Fruit fly (Drosophila melanogaster) whole organism, embryonic: Measurements from ENCODE around the gene CG15412.

ENCODE experiments used
- Ada2b ChIP-seq: fragments of 200-800 bp; sonication (Bioruptor generic); IDR thresholded peaks from 2 replicates; pipeline ENCODE4 v1.3.6; 2022; ENCODE audit warnings: missing biosample characterization, missing genetic modification characterization
- Aef1 ChIP-seq: fragments of 200-800 bp; sonication (Bioruptor generic); IDR thresholded peaks from 3 replicates; pipeline ENCODE4 v1.3.6; 2022; ENCODE audit warnings: missing biosample characterization, missing genetic modification characterization
- Atf6 ChIP-seq: fragments of 200-800 bp; sonication (Bioruptor generic); IDR thresholded peaks from 2 replicates; pipeline ENCODE4 v1.3.6; 2022; ENCODE audit warnings: missing biosample characterization, missing genetic modification characterization
- Bteb2 ChIP-seq: fragments of 200-800 bp; sonication (Bioruptor generic); optimal IDR thresholded peaks from 2 replicates; lab custom pipeline; 2016; ENCODE audit warnings: missing biosample characterization, missing genetic modification characterization
- CG11504 ChIP-seq: fragments of 200-800 bp; sonication (Bioruptor generic); optimal IDR thresholded peaks from 3 replicates; lab custom pipeline; 2019; ENCODE audit warnings: missing biosample characterization, mild to moderate bottlenecking, missing genetic modification characterization, moderate library complexity
- CG11695 ChIP-seq: fragments of 200-800 bp; sonication (Bioruptor generic); IDR thresholded peaks from 3 replicates; pipeline ENCODE4 v1.3.6; 2022; ENCODE audit warnings: missing biosample characterization, missing genetic modification characterization
- CG12659 ChIP-seq: fragments of 200-800 bp; sonication (Bioruptor generic); optimal IDR thresholded peaks from 3 replicates; lab custom pipeline; 2017; ENCODE audit warnings: mild to moderate bottlenecking, missing biosample characterization, missing genetic modification reagents, missing genetic modification characterization
- CG12769 ChIP-seq: fragments of 200-800 bp; sonication (Bioruptor generic); optimal IDR thresholded peaks from 2 replicates; lab custom pipeline; 2019; ENCODE audit warnings: missing biosample characterization, mild to moderate bottlenecking, missing genetic modification characterization, moderate library complexity
- CG15269 ChIP-seq: fragments of 200-800 bp; sonication (Bioruptor generic); optimal IDR thresholded peaks from 2 replicates; lab custom pipeline; 2018; ENCODE audit warnings: missing biosample characterization, mild to moderate bottlenecking, missing genetic modification characterization, moderate library complexity
- CG17612 ChIP-seq: fragments of 200-800 bp; sonication (Bioruptor generic); IDR thresholded peaks from 2 replicates; pipeline ENCODE4 v1.3.6; 2022; ENCODE audit warnings: missing biosample characterization, missing genetic modification characterization
- CG2120 ChIP-seq: fragments of 200-800 bp; sonication (Bioruptor generic); optimal IDR thresholded peaks from 3 replicates; lab custom pipeline; 2016; ENCODE audit warnings: missing biosample characterization, missing genetic modification characterization
- CG3847 ChIP-seq: fragments of 200-800 bp; sonication (Bioruptor generic); IDR thresholded peaks from 2 replicates; pipeline ENCODE4 v1.3.6; 2022; ENCODE audit warnings: missing biosample characterization, missing genetic modification characterization
- CG5953 ChIP-seq: fragments of 200-800 bp; sonication (Bioruptor generic); IDR thresholded peaks from 2 replicates; pipeline ENCODE4 v1.3.6; 2022; ENCODE audit warnings: missing biosample characterization, missing genetic modification characterization
- CG7839 ChIP-seq: fragments of 200-800 bp; sonication (Bioruptor generic); optimal IDR thresholded peaks from 3 replicates; lab custom pipeline; 2018; ENCODE audit warnings: missing biosample characterization, mild to moderate bottlenecking, missing genetic modification characterization, moderate library complexity
- CoRest ChIP-seq: fragments of 200-800 bp; sonication (Bioruptor generic); optimal IDR thresholded peaks from 3 replicates; lab custom pipeline; 2018; ENCODE audit warnings: missing biosample characterization, mild to moderate bottlenecking, missing genetic modification characterization, moderate library complexity
- Deaf1 ChIP-seq: fragments of 200-800 bp; optimal IDR thresholded peaks from 3 replicates; lab custom pipeline; 2019; ENCODE audit warnings: missing biosample characterization, mild to moderate bottlenecking, missing genetic modification characterization, moderate library complexity
- Hmr ChIP-seq: fragments of 200-800 bp; sonication (Bioruptor generic); optimal IDR thresholded peaks from 3 replicates; lab custom pipeline; 2017; ENCODE audit warnings: mild to moderate bottlenecking, missing biosample characterization, missing genetic modification reagents, missing genetic modification characterization
- Hr51 ChIP-seq, 2 experiments: fragments of 200-800 bp; sonication (Bioruptor generic); optimal IDR thresholded peaks; 2 replicates in 1 of 2; 3 replicates in 1 of 2; lab custom pipeline; 2016 to 2018; ENCODE audit warnings: missing biosample characterization in 2 of 2, missing genetic modification characterization in 2 of 2, mild to moderate bottlenecking in 1 of 2, moderate library complexity in 1 of 2
- Lpt ChIP-seq: fragments of >200 bp; optimal IDR thresholded peaks from 2 replicates; lab custom pipeline; 2018; ENCODE audit warnings: missing biosample characterization, missing genetic modification characterization
- Med ChIP-seq: fragments of 200-800 bp; sonication (Bioruptor generic); peaks from one replicate; lab custom pipeline; 2016; ENCODE audit warnings: missing biosample characterization, missing genetic modification characterization, mild to moderate bottlenecking, inconsistent platforms, moderate library complexity
- NC2α ChIP-seq: fragments of 200-800 bp; sonication (Bioruptor generic); optimal IDR thresholded peaks from 2 replicates; lab custom pipeline; 2016; ENCODE audit warnings: missing biosample characterization, missing genetic modification characterization
- PHDP ChIP-seq: fragments of 200-800 bp; sonication (Bioruptor generic); optimal IDR thresholded peaks from 3 replicates; lab custom pipeline; 2018; ENCODE audit warnings: missing biosample characterization, mild to moderate bottlenecking, missing genetic modification characterization, moderate library complexity
- Pdp1 ChIP-seq, 2 experiments: fragments of 200-800 bp; sonication (Bioruptor generic); optimal IDR thresholded peaks; 3 replicates each; lab custom pipeline; 2016; ENCODE audit warnings: missing biosample characterization in 2 of 2, missing genetic modification characterization in 2 of 2, mild to moderate bottlenecking in 1 of 2, moderate library complexity in 1 of 2
- Ptx1 ChIP-seq: fragments of 200-800 bp; sonication (Bioruptor generic); IDR thresholded peaks from 2 replicates; pipeline ENCODE4 v1.3.6; 2022; ENCODE audit warnings: missing biosample characterization, missing genetic modification characterization
- Rfx ChIP-seq: fragments of 200-800 bp; sonication (Bioruptor generic); IDR thresholded peaks from 2 replicates; pipeline ENCODE4 v1.3.6; 2022; ENCODE audit warnings: missing biosample characterization, missing genetic modification characterization
- chinmo ChIP-seq: fragments of 200-800 bp; sonication (Bioruptor generic); IDR thresholded peaks from 4 replicates; pipeline ENCODE4 v1.3.6; 2022; ENCODE audit warnings: missing biosample characterization, missing genetic modification characterization; ENCODE audit not compliant: partially characterized antibody
- dmrt99B ChIP-seq: fragments of 200-800 bp; sonication (Bioruptor generic); optimal IDR thresholded peaks from 2 replicates; lab custom pipeline; 2018; ENCODE audit warnings: missing biosample characterization, mild to moderate bottlenecking, missing genetic modification characterization, moderate library complexity
- dysf ChIP-seq: fragments of 200-800 bp; sonication (Bioruptor generic); IDR thresholded peaks from 3 replicates; pipeline ENCODE4 v1.3.6; 2022; ENCODE audit warnings: missing biosample characterization, missing genetic modification characterization
- gem ChIP-seq: fragments of 200-800 bp; sonication (Bioruptor generic); optimal IDR thresholded peaks from 2 replicates; lab custom pipeline; 2019; ENCODE audit warnings: missing biosample characterization, mild to moderate bottlenecking, missing genetic modification characterization, moderate library complexity
- grau ChIP-seq: fragments of 200-800 bp; optimal IDR thresholded peaks from 3 replicates; lab custom pipeline; 2019; ENCODE audit warnings: missing biosample characterization, mild to moderate bottlenecking, missing genetic modification characterization, moderate library complexity
- gro ChIP-seq: fragments of 200-800 bp; sonication (Bioruptor generic); optimal IDR thresholded peaks from 2 replicates; lab custom pipeline; 2016; ENCODE audit warnings: missing biosample characterization, missing genetic modification characterization
- hkb ChIP-seq, 2 experiments: fragments of 200-800 bp in 1 of 2; fragments of >200 bp in 1 of 2; sonication (Bioruptor generic) in 1 of 2; IDR thresholded peaks in 1 of 2; optimal IDR thresholded peaks in 1 of 2; 2 replicates each; pipeline versions ENCODE4 v1.3.6 to Lab custom; 2017 to 2022; ENCODE audit warnings: missing biosample characterization in 1 of 2, missing genetic modification characterization in 1 of 2
- lilli ChIP-seq: fragments of 200-800 bp; sonication (Bioruptor generic); optimal IDR thresholded peaks from 3 replicates; lab custom pipeline; 2016; ENCODE audit warnings: missing biosample characterization, missing genetic modification characterization
- lmd ChIP-seq: fragments of 200-800 bp; sonication (Bioruptor generic); IDR thresholded peaks from 2 replicates; pipeline ENCODE4 v1.3.6; 2022; ENCODE audit warnings: missing biosample characterization, missing genetic modification characterization
- sens ChIP-seq: fragments of 200-800 bp; sonication (Bioruptor generic); peaks from one replicate; lab custom pipeline; 2016; ENCODE audit warnings: missing biosample characterization, missing genetic modification characterization
- seq ChIP-seq: fragments of 200-800 bp; sonication (Bioruptor generic); IDR thresholded peaks from 2 replicates; pipeline ENCODE4 v1.3.6; 2022; ENCODE audit warnings: missing biosample characterization, missing genetic modification characterization
- so ChIP-seq: fragments of 200-800 bp; sonication (Bioruptor generic); IDR thresholded peaks from 3 replicates; pipeline ENCODE4 v1.3.6; 2022; ENCODE audit warnings: missing biosample characterization, missing genetic modification characterization
- tll ChIP-seq, 2 experiments: fragments of 200-800 bp in 1 of 2; fragments of >200 bp in 1 of 2; sonication (Bioruptor generic) in 1 of 2; optimal IDR thresholded peaks; 2 replicates each; lab custom pipeline; 2017 to 2019; ENCODE audit warnings: missing biosample characterization in 2 of 2, missing genetic modification characterization in 2 of 2, mild to moderate bottlenecking in 1 of 2, moderate library complexity in 1 of 2
- trem ChIP-seq: fragments of 200-800 bp; optimal IDR thresholded peaks from 3 replicates; lab custom pipeline; 2019; ENCODE audit warnings: missing biosample characterization, mild to moderate bottlenecking, missing genetic modification characterization, moderate library complexity
- unpg ChIP-seq: fragments of 200-800 bp; sonication (Bioruptor generic); optimal IDR thresholded peaks from 3 replicates; lab custom pipeline; 2018; ENCODE audit warnings: missing biosample characterization, mild to moderate bottlenecking, missing genetic modification characterization, moderate library complexity

Gene CG15412

DNA sequence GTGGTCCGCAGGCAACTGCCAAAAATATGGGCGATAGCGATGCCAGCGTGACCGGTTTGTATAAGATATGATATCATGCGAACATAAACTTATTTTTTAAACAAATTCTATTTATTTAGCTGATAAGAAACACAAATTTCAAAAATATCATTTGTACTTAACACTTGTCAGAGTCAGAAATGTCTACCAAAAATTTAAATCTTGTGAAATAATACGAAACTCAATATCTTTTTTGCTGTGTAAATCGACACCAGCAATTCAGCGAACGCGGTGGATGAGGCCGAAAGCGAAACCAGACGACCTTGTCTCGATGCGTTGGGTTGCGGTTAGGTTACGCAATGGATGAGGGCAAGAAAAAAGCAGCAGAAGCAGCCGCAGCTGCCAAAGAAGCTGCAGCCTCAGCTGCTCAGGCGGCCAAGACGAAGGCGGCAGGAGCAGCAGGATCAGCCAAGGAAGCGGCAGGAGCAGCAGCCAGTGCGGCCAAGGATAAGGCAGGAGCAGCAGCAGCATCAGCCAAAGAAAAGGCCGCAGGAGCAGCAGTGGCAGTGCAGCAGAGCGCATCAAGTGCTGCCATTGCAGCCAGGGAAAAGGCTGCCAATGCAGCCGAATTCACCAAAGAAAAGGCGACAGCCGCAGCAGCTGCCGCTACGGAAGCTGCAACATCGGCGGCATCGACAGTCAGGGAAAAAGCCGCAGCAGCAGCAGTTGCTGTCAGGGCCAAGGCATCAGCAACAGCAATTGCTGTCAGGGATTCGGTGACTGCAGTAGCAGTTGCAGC, 41.2 kb upstream of the CG15412 start, which contains the start of gene CG31952:
CG31952 (plus strand) TSS at position 167 of the 778 bp plus-strand sequence.
- TF ChIP-seq Hr51 (GFP tag; optimal IDR thresholded peaks at IDR 0.05; lab: Kevin White, UChicago), result peak in 1 of 2 experiments; percentile 33
- TF ChIP-seq gro (GFP tag; lab: Kevin White, UChicago), result peak; percentile 1
- TF ChIP-seq CG3847 (GFP tag; lab: Robert Waterston, UW), result peak; percentile 38; the same call in 1 of the 2 replicates
- peak in 1 of 2 experiments; percentile 42 for TF ChIP-seq Pdp1 (GFP tag; optimal IDR thresholded peaks at IDR 0.05; lab: Kevin White, UChicago)
- TF ChIP-seq so (GFP tag; lab: Robert Waterston, UW), result peak; percentile 59; the same call in 1 of the 3 replicates
- no peak for TF ChIP-seq Bteb2 (GFP tag; lab: Kevin White, UChicago)
- TF ChIP-seq Hmr (GFP tag; lab: Kevin White, UChicago), result no peak
- TF ChIP-seq CG12769 (tag; lab: Kevin White, UChicago), result peak; percentile 20
- no peak for TF ChIP-seq CG15269 (tag; lab: Kevin White, UChicago)
- TF ChIP-seq Rfx, result 0 out of 2 replicates have a peak, but pooled peaks have one; percentile 10
- TF ChIP-seq sens (GFP tag; lab: Kevin White, UChicago), result peak; percentile 28
- TF ChIP-seq chinmo, result peak; percentile 66; the same call in 2 of the 4 replicates
- no peak for TF ChIP-seq CG17612 (GFP tag; lab: Robert Waterston, UW)
- peak; percentile 55; the same call in 2 of the 3 replicates for TF ChIP-seq CG11695 (GFP tag; lab: Robert Waterston, UW)
- peak; percentile 49; the same call in 2 of the 3 replicates for TF ChIP-seq Aef1
- peak; percentile 67 for TF ChIP-seq Med (GFP tag; lab: Kevin White, UChicago)
- no peak for TF ChIP-seq NC2α (GFP tag; lab: Kevin White, UChicago)
- 0 out of 3 replicates have a peak, but pooled peaks have one; percentile 7 for TF ChIP-seq dysf
- TF ChIP-seq CG11504 (tag; lab: Kevin White, UChicago), result peak; percentile 43
- TF ChIP-seq unpg (GFP tag; lab: Kevin White, UChicago), result no peak
- TF ChIP-seq lilli (GFP tag; lab: Kevin White, UChicago), result peak; percentile 32
- TF ChIP-seq Ada2b (GFP tag; lab: Robert Waterston, UW), result 0 out of 2 replicates have a peak, but pooled peaks have one; percentile 18
- TF ChIP-seq CoRest (tag; lab: Kevin White, UChicago), result peak; percentile 17
- 0 out of 2 replicates have a peak, but pooled peaks have one; percentile 5 for TF ChIP-seq CG5953
- TF ChIP-seq tll (GFP tag; optimal IDR thresholded peaks at IDR 0.05; lab: Kevin White, UChicago), result no peak
- TF ChIP-seq PHDP (tag; lab: Kevin White, UChicago), result no peak
- 0 out of 2 replicates have a peak, but pooled peaks have one; percentile 6 for TF ChIP-seq lmd
- peak; percentile 32 for TF ChIP-seq CG7839
- TF ChIP-seq Deaf1, result no peak
- TF ChIP-seq trem (tag; lab: Kevin White, UChicago), result no peak
- TF ChIP-seq hkb (optimal IDR thresholded peaks at IDR 0.05; lab: Kevin White, UChicago), result no peak
- TF ChIP-seq hkb (GFP tag; IDR thresholded peaks at IDR 0.05; lab: Robert Waterston, UW), result peak; percentile 50
- TF ChIP-seq dmrt99B (tag; lab: Kevin White, UChicago), result peak; percentile 11
- 0 out of 2 replicates have a peak, but pooled peaks have one; percentile 14 for TF ChIP-seq seq (GFP tag; lab: Robert Waterston, UW)
- TF ChIP-seq CG2120 (GFP tag; lab: Kevin White, UChicago), result peak; percentile 33
- peak; percentile 37 for TF ChIP-seq grau (tag; lab: Kevin White, UChicago)
- 0 out of 2 replicates have a peak, but pooled peaks have one; percentile 11 for TF ChIP-seq Ptx1
- TF ChIP-seq Lpt (GFP tag; lab: Kevin White, UChicago), result no peak
- no peak for TF ChIP-seq CG12659 (GFP tag; lab: Kevin White, UChicago)
- peak; percentile 21 for TF ChIP-seq gem (tag; lab: Kevin White, UChicago)
- peak; percentile 33; the same call in 1 of the 2 replicates for TF ChIP-seq Atf6 (GFP tag; lab: Robert Waterston, UW)
